Fruit fly (Drosophila melanogaster): ENCODE results near the gene CG7120.

CG7120 gene

DNA sequence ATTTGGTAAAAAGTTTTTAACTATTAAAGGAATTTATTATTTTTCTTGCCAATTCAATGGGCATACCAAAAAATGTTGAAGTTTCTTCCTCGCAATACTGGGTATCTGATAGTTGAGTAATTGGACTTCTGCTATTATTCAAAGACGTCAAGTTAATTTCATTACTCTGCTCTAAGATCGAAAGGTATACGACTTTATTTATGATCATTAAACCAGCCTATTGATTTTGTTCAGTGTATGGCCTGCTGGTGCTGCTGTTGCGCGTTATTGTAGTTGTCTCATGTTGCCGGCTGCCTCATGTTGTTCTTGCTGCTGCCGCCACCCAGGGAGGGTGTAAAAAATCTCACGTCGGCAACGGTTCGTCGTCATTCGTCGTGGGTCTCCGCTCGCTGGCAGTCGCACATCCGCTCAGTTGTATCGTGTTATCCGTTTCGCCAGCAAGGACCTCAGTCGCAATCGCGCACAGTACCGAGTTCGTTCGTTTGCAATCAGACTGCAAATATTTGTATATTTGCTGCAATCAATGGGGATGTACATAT is at the start of gene CG7120:
Gene CG7120 (plus strand): TSS at position 371 of the 539 bp plus-strand sequence.
- TF ChIP-seq usp (GFP tag; optimal IDR thresholded peaks at IDR 0.05) = no peak
- TF ChIP-seq psq (optimal IDR thresholded peaks at IDR 0.05) = no peak
- TF ChIP-seq Dll (optimal IDR thresholded peaks at IDR 0.05) = no peak
- no peak for TF ChIP-seq pan (optimal IDR thresholded peaks at IDR 0.05)
- TF ChIP-seq CG8478 (optimal IDR thresholded peaks at IDR 0.05) = no peak
- TF ChIP-seq EcR (GFP tag; optimal IDR thresholded peaks at IDR 0.05) = no peak

- TF ChIP-seq usp (GFP tag; optimal IDR thresholded peaks at IDR 0.05) (no peak), Dll (optimal IDR thresholded peaks at IDR 0.05) (no peak), CG8478 (optimal IDR thresholded peaks at IDR 0.05) (no peak), EcR (GFP tag; optimal IDR thresholded peaks at IDR 0.05) (no peak), psq (optimal IDR thresholded peaks at IDR 0.05) (no peak), pan (optimal IDR thresholded peaks at IDR 0.05) (no peak)
Measured at dm6 chr3L:8346100-8346980, 49.5 kb upstream of the CG7120 start, which contains the start of the genes CG7182 and GAPcenA. Gene CG7182, minus strand, starts transcription at chr3L:8346382. Gene GAPcenA, plus strand, starts transcription at chr3L:8346561.

DNA sequence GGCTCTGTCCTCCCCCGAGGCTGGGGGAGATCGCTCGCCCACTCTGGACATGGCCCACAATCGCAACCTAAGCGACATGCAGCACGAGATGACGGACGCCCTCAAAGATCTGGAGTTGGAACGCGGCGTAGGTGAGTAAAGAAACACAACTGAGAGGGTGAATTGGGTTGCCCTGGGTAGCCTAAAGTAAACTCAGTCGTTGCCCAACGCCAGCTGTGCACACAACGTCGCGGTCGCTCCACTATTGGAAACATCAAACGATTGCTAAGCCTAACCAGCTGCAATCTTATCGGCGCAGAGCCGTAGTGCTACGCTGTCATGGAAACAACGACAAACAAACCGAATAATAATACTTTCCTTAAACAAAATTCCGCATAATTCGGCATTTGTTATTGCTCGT is 48.5 kb upstream of the CG7120 start:
- TF ChIP-seq Dll (optimal IDR thresholded peaks at IDR 0.05) (no peak), pan (optimal IDR thresholded peaks at IDR 0.05) (no peak), CG8478 (optimal IDR thresholded peaks at IDR 0.05) (no peak), usp (GFP tag; optimal IDR thresholded peaks at IDR 0.05) (no peak), psq (optimal IDR thresholded peaks at IDR 0.05) (no peak), EcR (GFP tag; optimal IDR thresholded peaks at IDR 0.05) (no peak)

- TF ChIP-seq pan (optimal IDR thresholded peaks at IDR 0.05) (no peak), Dll (optimal IDR thresholded peaks at IDR 0.05) (no peak), CG8478 (optimal IDR thresholded peaks at IDR 0.05) (no peak), psq (optimal IDR thresholded peaks at IDR 0.05) (no peak), EcR (GFP tag; optimal IDR thresholded peaks at IDR 0.05) (no peak), usp (GFP tag; optimal IDR thresholded peaks at IDR 0.05) (no peak)
Measured at dm6 chr3L:8356196-8356595, 39.6 kb upstream of the CG7120 start, which contains the start of gene Culd. Gene Culd, minus strand, starts transcription at chr3L:8356296.

- TF ChIP-seq pan (optimal IDR thresholded peaks at IDR 0.05) = no peak
- no peak for TF ChIP-seq usp (GFP tag; optimal IDR thresholded peaks at IDR 0.05)
- no peak for TF ChIP-seq EcR (GFP tag; optimal IDR thresholded peaks at IDR 0.05)
- TF ChIP-seq Dll (optimal IDR thresholded peaks at IDR 0.05) = no peak
- TF ChIP-seq psq (optimal IDR thresholded peaks at IDR 0.05) = no peak
- TF ChIP-seq CG8478 (optimal IDR thresholded peaks at IDR 0.05) = no peak
Measured at dm6 chr3L:8358138-8358537, 37.7 kb upstream of the CG7120 start.

DNA sequence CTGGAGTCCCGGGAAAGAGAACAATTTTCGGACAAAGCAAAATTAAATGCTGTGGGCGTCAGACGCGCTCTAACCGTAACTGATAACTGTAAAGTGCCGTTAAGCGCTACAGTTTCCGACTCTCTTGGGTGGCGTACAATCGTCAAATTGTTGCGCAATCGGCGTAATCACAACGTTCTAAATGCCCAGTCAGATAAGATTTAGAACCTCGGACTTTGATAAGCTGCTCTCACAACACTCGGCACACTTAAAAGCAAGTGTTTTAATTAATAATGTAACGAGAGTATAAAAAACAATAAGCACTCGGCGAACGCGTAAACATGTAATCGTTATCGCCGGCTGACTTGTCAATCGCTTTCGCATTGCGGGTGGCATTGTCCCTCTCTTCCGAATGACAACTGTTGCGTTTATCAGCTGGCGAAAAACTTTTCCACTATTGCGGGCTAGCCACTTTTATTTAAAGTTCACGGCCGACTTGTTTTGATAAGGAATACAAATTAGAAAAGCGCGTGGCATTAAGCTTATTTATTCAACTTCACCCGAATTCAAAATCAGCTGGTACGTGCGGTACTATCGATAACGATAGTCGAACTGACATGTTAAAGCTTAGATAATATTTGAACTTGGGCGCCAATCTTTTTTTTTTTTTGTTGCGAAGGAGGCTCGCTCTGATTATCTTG is 36.9 kb upstream of the CG7120 start:
- TF ChIP-seq usp (GFP tag; optimal IDR thresholded peaks at IDR 0.05) = no peak
- TF ChIP-seq EcR (GFP tag; optimal IDR thresholded peaks at IDR 0.05) = no peak
- TF ChIP-seq CG8478 (optimal IDR thresholded peaks at IDR 0.05) = no peak
- no peak for TF ChIP-seq Dll (optimal IDR thresholded peaks at IDR 0.05)
- no peak for TF ChIP-seq pan (optimal IDR thresholded peaks at IDR 0.05)
- no peak for TF ChIP-seq psq (optimal IDR thresholded peaks at IDR 0.05)

DNA sequence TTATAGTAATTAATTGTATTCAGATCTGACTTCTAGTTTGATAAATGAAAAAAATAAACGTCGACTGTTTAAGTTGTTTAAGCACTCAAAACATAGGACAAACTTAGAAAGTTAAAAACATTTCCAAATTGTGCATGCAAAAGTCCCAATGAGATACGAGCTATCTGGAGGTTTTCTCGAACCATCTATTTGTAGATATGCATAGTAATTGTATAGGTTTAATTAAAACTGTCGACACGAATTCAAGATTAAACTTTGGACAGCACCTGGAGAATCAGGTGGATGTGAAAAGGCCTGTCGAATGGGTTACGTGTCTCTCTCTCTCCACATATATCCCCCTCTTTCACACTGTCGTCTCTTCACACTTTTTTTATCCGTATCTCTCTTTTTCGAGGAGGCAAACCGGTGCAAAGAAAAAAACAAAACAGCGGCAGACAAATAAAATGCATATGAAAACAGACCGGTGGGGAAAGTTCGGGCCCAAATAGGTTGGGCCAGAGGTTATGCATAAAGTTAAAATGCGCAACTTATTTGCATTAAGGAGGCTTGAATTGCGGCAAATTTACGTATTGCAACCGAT is 35.6 kb upstream of the CG7120 start:
- no peak for TF ChIP-seq CG8478 (optimal IDR thresholded peaks at IDR 0.05)
- no peak for TF ChIP-seq usp (GFP tag; optimal IDR thresholded peaks at IDR 0.05)
- no peak for TF ChIP-seq pan (optimal IDR thresholded peaks at IDR 0.05)
- no peak for TF ChIP-seq psq (optimal IDR thresholded peaks at IDR 0.05)
- no peak for TF ChIP-seq EcR (GFP tag; optimal IDR thresholded peaks at IDR 0.05)
- TF ChIP-seq Dll (optimal IDR thresholded peaks at IDR 0.05) = no peak

DNA sequence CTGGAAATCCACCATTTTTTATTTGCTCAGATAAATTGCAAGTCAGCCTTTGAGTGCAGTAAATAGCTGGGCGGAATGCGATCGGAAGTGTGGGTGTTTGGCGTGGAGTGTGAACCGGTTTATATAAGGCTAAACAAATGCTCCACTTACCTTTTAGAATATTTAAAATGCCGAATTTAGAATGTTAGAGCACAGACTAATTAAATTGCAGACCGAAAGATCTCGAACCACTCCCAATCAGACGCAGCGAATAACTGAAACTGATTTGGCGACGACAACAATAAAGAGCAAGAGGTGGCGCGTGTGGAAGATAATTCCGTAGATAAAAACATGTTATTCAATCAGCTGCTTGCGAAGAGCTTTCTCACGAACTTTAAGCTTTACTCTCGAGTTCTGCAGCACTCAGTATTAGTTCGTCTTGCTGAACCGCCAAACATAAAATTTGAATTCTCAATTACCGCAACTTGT is 35.1 kb upstream of the CG7120 start, which contains the start of gene Idh:
Gene Idh (minus strand): TSS at position 264 of the 468 bp plus-strand sequence.
- TF ChIP-seq EcR (GFP tag; optimal IDR thresholded peaks at IDR 0.05) = no peak
- no peak for TF ChIP-seq pan (optimal IDR thresholded peaks at IDR 0.05)
- no peak for TF ChIP-seq CG8478 (optimal IDR thresholded peaks at IDR 0.05)
- TF ChIP-seq usp (GFP tag; optimal IDR thresholded peaks at IDR 0.05) = no peak
- TF ChIP-seq psq (optimal IDR thresholded peaks at IDR 0.05) = no peak
- TF ChIP-seq Dll (optimal IDR thresholded peaks at IDR 0.05) = no peak

- TF ChIP-seq Dll (optimal IDR thresholded peaks at IDR 0.05) (no peak), pan (optimal IDR thresholded peaks at IDR 0.05) (no peak), EcR (GFP tag; optimal IDR thresholded peaks at IDR 0.05) (no peak), psq (optimal IDR thresholded peaks at IDR 0.05) (no peak), CG8478 (optimal IDR thresholded peaks at IDR 0.05) (no peak), usp (GFP tag; optimal IDR thresholded peaks at IDR 0.05) (no peak)
Measured at dm6 chr3L:8363266-8363665, 32.5 kb upstream of the CG7120 start.

- TF ChIP-seq EcR (GFP tag; optimal IDR thresholded peaks at IDR 0.05) (peak in 1 of 2 experiments; percentile 9), pan (optimal IDR thresholded peaks at IDR 0.05) (no peak)
Measured at dm6 chr3L:8368694-8369344, 27.0 kb upstream of the CG7120 start.

- TF ChIP-seq usp (GFP tag; optimal IDR thresholded peaks at IDR 0.05) = no peak
- TF ChIP-seq CG8478 (optimal IDR thresholded peaks at IDR 0.05) = no peak
- no peak for TF ChIP-seq psq (optimal IDR thresholded peaks at IDR 0.05)
- TF ChIP-seq Dll (optimal IDR thresholded peaks at IDR 0.05) = no peak
Measured at dm6 chr3L:8369456-8369855, 26.3 kb upstream of the CG7120 start.
